Fruit fly (Drosophila melanogaster): ENCODE data around the gene CG13005.

CG13005 gene

dm6 chrX:16782175-16782916 lies 21.1 kb upstream of the CG13005 start (continued):
- TF ChIP-seq disco-r (GFP tag; optimal IDR thresholded peaks at IDR 0.05): no peak
- no peak for TF ChIP-seq Oaz (GFP tag; IDR thresholded peaks at IDR 0.05)
- 0 out of 2 replicates have a peak, but pooled peaks have one; percentile 32 for TF ChIP-seq CG14014 (GFP tag; IDR thresholded peaks at IDR 0.05)
- no peak for TF ChIP-seq CG33557 (GFP tag; optimal IDR thresholded peaks at IDR 0.05)
- peak in 1 of 2 experiments; percentile 31 for TF ChIP-seq Trl (optimal IDR thresholded peaks at IDR 0.05)
- TF ChIP-seq Trl (GFP tag; optimal IDR thresholded peaks at IDR 0.05): peak; percentile 50
- TF ChIP-seq HLH3B (GFP tag; IDR thresholded peaks at IDR 0.05): peak; percentile 43; the same call in 1 of the 2 replicates
- TF ChIP-seq tio (GFP tag; optimal IDR thresholded peaks at IDR 0.05): no peak
- TF ChIP-seq pros (GFP tag; optimal IDR thresholded peaks at IDR 0.05): no peak
- peak; percentile 54 for TF ChIP-seq BtbVII (GFP tag; optimal IDR thresholded peaks at IDR 0.05)
- peak; percentile 60 for TF ChIP-seq Atf-2 (GFP tag; optimal IDR thresholded peaks at IDR 0.05)
- TF ChIP-seq bcd (GFP tag; optimal IDR thresholded peaks at IDR 0.05): peak; percentile 48
- TF ChIP-seq CG4404 (GFP tag; IDR thresholded peaks at IDR 0.05): no peak
- peak; percentile 54 for TF ChIP-seq Fer1 (GFP tag; optimal IDR thresholded peaks at IDR 0.05)
- TF ChIP-seq CG10274 (GFP tag; optimal IDR thresholded peaks at IDR 0.05): peak; percentile 10
- peak; percentile 26 for TF ChIP-seq sd (tag; optimal IDR thresholded peaks at IDR 0.05)
- TF ChIP-seq CG17912 (GFP tag; optimal IDR thresholded peaks at IDR 0.05): no peak
- peak; percentile 57 for TF ChIP-seq lmd (GFP tag; IDR thresholded peaks at IDR 0.05)
- TF ChIP-seq CG1024 (GFP tag; IDR thresholded peaks at IDR 0.05): no peak
- peak; percentile 52 for TF ChIP-seq PHDP (tag; optimal IDR thresholded peaks at IDR 0.05)
- TF ChIP-seq schlank (tag; optimal IDR thresholded peaks at IDR 0.05): peak; percentile 2
- peak; percentile 53 for TF ChIP-seq pnt (GFP tag; optimal IDR thresholded peaks at IDR 0.05)
- TF ChIP-seq Abd-B (GFP tag; optimal IDR thresholded peaks at IDR 0.05): peak; percentile 4
- TF ChIP-seq CG6254 (GFP tag; optimal IDR thresholded peaks at IDR 0.05): no peak
- no peak for TF ChIP-seq CkIIα-i1 (GFP tag; IDR thresholded peaks at IDR 0.05)
- TF ChIP-seq Fer3 (tag; optimal IDR thresholded peaks at IDR 0.05): peak; percentile 26
- peak; percentile 29 for TF ChIP-seq ewg (GFP tag; optimal IDR thresholded peaks at IDR 0.05)
- no peak for TF ChIP-seq cg (GFP tag; optimal IDR thresholded peaks at IDR 0.05)
- TF ChIP-seq Med (GFP tag): peak; percentile 87
- TF ChIP-seq CG13123 (GFP tag; optimal IDR thresholded peaks at IDR 0.05): no peak
- TF ChIP-seq CG13775 (GFP tag; optimal IDR thresholded peaks at IDR 0.05): peak; percentile 32
- peak; percentile 47 for TF ChIP-seq CG12391 (tag; optimal IDR thresholded peaks at IDR 0.05)
- peak; percentile 60; the same call in 1 of the 3 replicates for TF ChIP-seq Optix (GFP tag; IDR thresholded peaks at IDR 0.05)
- TF ChIP-seq B-H1 (GFP tag; IDR thresholded peaks at IDR 0.05): no peak
- TF ChIP-seq sug (tag; optimal IDR thresholded peaks at IDR 0.05): no peak
- TF ChIP-seq CG42726 (GFP tag; IDR thresholded peaks at IDR 0.05; ENCODE audit: partially characterized antibody): no peak
- TF ChIP-seq CG17328 (GFP tag; IDR thresholded peaks at IDR 0.05): peak; percentile 57
- TF ChIP-seq CG4707 (GFP tag; optimal IDR thresholded peaks at IDR 0.05): no peak
- peak; percentile 75 for TF ChIP-seq dysf (GFP tag; IDR thresholded peaks at IDR 0.05)
- no peak for TF ChIP-seq Neu2 (GFP tag; optimal IDR thresholded peaks at IDR 0.05; ENCODE audit: borderline replicate concordance)
- TF ChIP-seq CG12155 (GFP tag; optimal IDR thresholded peaks at IDR 0.05): peak; percentile 38
- TF ChIP-seq CG11247 (GFP tag; IDR thresholded peaks at IDR 0.05): no peak
- TF ChIP-seq CG1832 (GFP tag; optimal IDR thresholded peaks at IDR 0.05): no peak
- peak; percentile 38 for TF ChIP-seq eyg (GFP tag; optimal IDR thresholded peaks at IDR 0.05)
- TF ChIP-seq grau (tag; optimal IDR thresholded peaks at IDR 0.05): peak; percentile 47
- peak; percentile 33; the same call in 1 of the 2 replicates for TF ChIP-seq al (GFP tag; IDR thresholded peaks at IDR 0.05)
- no peak for TF ChIP-seq CG15073 (GFP tag; optimal IDR thresholded peaks at IDR 0.05)
- no peak; the same call in 1 of the 2 replicates for TF ChIP-seq amos (GFP tag; IDR thresholded peaks at IDR 0.05; ENCODE audit: partially characterized antibody)
- no peak for TF ChIP-seq fd3F (GFP tag; optimal IDR thresholded peaks at IDR 0.05)
- peak; percentile 67 for TF ChIP-seq CG14441 (GFP tag; IDR thresholded peaks at IDR 0.05)

All from whole organism, embryonic.